Fruit fly (Drosophila melanogaster): ENCODE data around the gene Dcr-1.

dm6 chr3R:22719607-22719949 lies 21.3 kb downstream of the Dcr-1 start:
- TF ChIP-seq CG8944 (GFP tag; optimal IDR thresholded peaks at IDR 0.05) (no peak), gem (tag; optimal IDR thresholded peaks at IDR 0.05) (peak; percentile 67), grau (tag; optimal IDR thresholded peaks at IDR 0.05) (peak; percentile 33), ATbp (GFP tag; optimal IDR thresholded peaks at IDR 0.05) (peak; percentile 16), zen2 (GFP tag; IDR thresholded peaks at IDR 0.05; ENCODE audit: partially characterized antibody) (no peak), CG4424 (GFP tag; optimal IDR thresholded peaks at IDR 0.05) (peak; percentile 19), CG3838 (GFP tag; optimal IDR thresholded peaks at IDR 0.05) (no peak), MESR4 (GFP tag; optimal IDR thresholded peaks at IDR 0.05) (no peak), CoRest (tag; optimal IDR thresholded peaks at IDR 0.05) (peak; percentile 40)
